Worm (Caenorhabditis elegans): ENCODE results near the gene C07G2.5.

DNA sequence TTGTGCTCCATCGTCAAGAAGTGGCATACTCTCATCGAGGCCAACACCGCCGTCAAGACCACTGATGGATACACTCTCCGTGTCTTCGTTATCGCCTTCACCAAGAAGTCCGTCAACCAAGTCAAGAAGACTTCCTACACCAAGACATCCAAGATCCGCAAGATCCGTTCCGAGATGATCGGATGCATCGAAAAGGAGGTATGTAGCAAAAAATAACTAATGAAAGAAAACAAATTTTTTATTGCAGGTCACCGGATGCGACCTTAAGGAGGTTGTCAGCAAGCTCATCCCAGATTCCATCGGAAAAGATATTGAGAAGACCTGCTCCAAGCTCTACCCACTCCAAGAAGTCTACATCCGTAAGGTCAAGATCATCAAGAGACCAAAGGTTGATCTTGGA, 22.5 kb downstream of the C07G2.5 start:
- TF ChIP-seq aptf-3 (GFP tag; IDR thresholded peaks at IDR 0.05) = no peak
- TF ChIP-seq bed-1 (GFP tag; IDR thresholded peaks at IDR 0.05) = no peak
- TF ChIP-seq C17E4.6 (GFP tag; IDR thresholded peaks at IDR 0.05) = no peak
- no peak for TF ChIP-seq efl-1 (GFP tag; optimal IDR thresholded peaks at IDR 0.05)
- no peak for TF ChIP-seq him-1 (tag; optimal IDR thresholded peaks at IDR 0.05)
- TF ChIP-seq lin-26 (GFP tag; IDR thresholded peaks at IDR 0.05) = no peak
- no peak for TF ChIP-seq die-1 (tag; optimal IDR thresholded peaks at IDR 0.05)
- TF ChIP-seq unc-62 (GFP tag; optimal IDR thresholded peaks at IDR 0.05) = no peak
- no peak for TF ChIP-seq ZK185.1 (tag; optimal IDR thresholded peaks at IDR 0.05; ENCODE audit: poor library complexity, severe bottlenecking)
- TF ChIP-seq repo-1 (tag; optimal IDR thresholded peaks at IDR 0.05) = no peak
- no peak for TF ChIP-seq dpl-1 (GFP tag; optimal IDR thresholded peaks at IDR 0.05)
- no peak for TF ChIP-seq unc-130 (GFP tag; optimal IDR thresholded peaks at IDR 0.05)
- TF ChIP-seq nfya-1 (tag; optimal IDR thresholded peaks at IDR 0.05; ENCODE audit: borderline replicate concordance, insufficient read depth) = no peak
- no peak for TF ChIP-seq snpc-4 (GFP tag; optimal IDR thresholded peaks at IDR 0.05)
- no peak for TF ChIP-seq snpc-4 (tag; optimal IDR thresholded peaks at IDR 0.05)
